Worm (Caenorhabditis elegans) whole organism, young adult: ENCODE measurements around the gene gcy-27.

Experiments
- B0035.1 ChIP-seq: sonication (generic microtip); optimal IDR thresholded peaks from 2 replicates; lab custom pipeline; 2016; ENCODE audit warnings: missing genetic modification characterization, mild to moderate bottlenecking, missing compliant biosample characterization, missing genotype, missing genetic modification reagents
- B0261.1 ChIP-seq: sonication (generic microtip); optimal IDR thresholded peaks from 2 replicates; lab custom pipeline; 2016; ENCODE audit warnings: mild to moderate bottlenecking, missing genetic modification characterization, moderate library complexity, missing compliant biosample characterization
- B0336.3 ChIP-seq: fragments of 200-800 bp; sonication (Bioruptor generic); IDR thresholded peaks from 2 replicates; pipeline ENCODE4 v1.3.6; 2022; ENCODE audit warnings: missing genetic modification characterization, missing compliant biosample characterization
- F10E7.11 ChIP-seq: sonication (generic microtip); optimal IDR thresholded peaks from 2 replicates; lab custom pipeline; 2017; ENCODE audit warnings: mild to moderate bottlenecking, missing genetic modification characterization, moderate library complexity, missing compliant biosample characterization
- F22D6.2 ChIP-seq: sonication (generic microtip); optimal IDR thresholded peaks from 2 replicates; lab custom pipeline; 2016; ENCODE audit warnings: mild to moderate bottlenecking, missing genetic modification characterization, missing compliant biosample characterization
- F49E8.2 ChIP-seq: sonication (generic microtip); optimal IDR thresholded peaks from 3 replicates; lab custom pipeline; 2017; ENCODE audit warnings: missing genetic modification characterization, mild to moderate bottlenecking, missing compliant biosample characterization, antibody characterized with exemption, moderate library complexity; ENCODE audit not compliant: insufficient read depth
- F57A8.1 ChIP-seq: fragments of 200-800 bp; sonication (Bioruptor generic); optimal IDR thresholded peaks from 2 replicates; lab custom pipeline; 2018; ENCODE audit warnings: mild to moderate bottlenecking, missing genetic modification characterization, moderate library complexity, missing compliant biosample characterization
- Y56A3A.18 ChIP-seq: fragments of 200-800 bp; sonication (Bioruptor generic); IDR thresholded peaks from 2 replicates; pipeline ENCODE4 v1.3.6; 2022; ENCODE audit warnings: missing genetic modification reagents, missing genetic modification characterization, missing compliant biosample characterization
- Y67H2A.10 ChIP-seq: fragments of 200-800 bp; sonication (Bioruptor generic); conservative IDR thresholded peaks from 2 replicates; pipeline ENCODE4 v1.3.6; 2022; ENCODE audit warnings: missing genetic modification reagents, missing genetic modification characterization, missing compliant biosample characterization
- akir-1 ChIP-seq: fragments of 200-800 bp; sonication (Bioruptor generic); optimal IDR thresholded peaks from 2 replicates; lab custom pipeline; 2018; ENCODE audit warnings: mild to moderate bottlenecking, missing genetic modification characterization, moderate library complexity, missing compliant biosample characterization
- aptf-3 ChIP-seq: fragments of 200-800 bp; sonication (Bioruptor generic); IDR thresholded peaks from 2 replicates; pipeline ENCODE4 v1.3.6; 2022; ENCODE audit warnings: missing genetic modification characterization, missing compliant biosample characterization
- athp-1 ChIP-seq: sonication (generic microtip); optimal IDR thresholded peaks from 2 replicates; lab custom pipeline; 2017; ENCODE audit warnings: mild to moderate bottlenecking, missing genetic modification characterization, missing compliant biosample characterization
- attf-5 ChIP-seq: fragments of 200-800 bp; sonication (Bioruptor generic); optimal IDR thresholded peaks from 2 replicates; lab custom pipeline; 2018; ENCODE audit warnings: mild to moderate bottlenecking, missing genetic modification characterization, missing compliant biosample characterization
- attf-6 ChIP-seq: fragments of 200-800 bp; sonication (Bioruptor generic); IDR thresholded peaks from 2 replicates; pipeline ENCODE4 v1.3.6; 2022; ENCODE audit warnings: missing genetic modification reagents, missing genetic modification characterization, missing compliant biosample characterization
- bed-1 ChIP-seq: fragments of 200-800 bp; sonication (Bioruptor generic); IDR thresholded peaks from 2 replicates; pipeline ENCODE4 v1.3.6; 2022; ENCODE audit warnings: missing genetic modification reagents, missing genetic modification characterization, missing compliant biosample characterization
- ccch-3 ChIP-seq: fragments of 200-800 bp; sonication (Bioruptor generic); optimal IDR thresholded peaks from 2 replicates; lab custom pipeline; 2018; ENCODE audit warnings: mild to moderate bottlenecking, missing genetic modification characterization, missing compliant biosample characterization
- ceh-27 ChIP-seq: fragments of 200-800 bp; sonication (Bioruptor generic); optimal IDR thresholded peaks from 2 replicates; lab custom pipeline; 2018; ENCODE audit warnings: mild to moderate bottlenecking, missing genetic modification characterization, moderate library complexity, missing compliant biosample characterization
- ceh-40 ChIP-seq: fragments of 200-800 bp; sonication (Bioruptor generic); IDR thresholded peaks from 2 replicates; pipeline ENCODE4 v1.3.6; 2022; ENCODE audit warnings: missing genetic modification characterization, missing compliant biosample characterization
- die-1 ChIP-seq: sonication (generic microtip); optimal IDR thresholded peaks from 2 replicates; lab custom pipeline; 2016; ENCODE audit warnings: missing genotype, mild to moderate bottlenecking, missing genetic modification characterization, missing compliant biosample characterization
- dox-1 ChIP-seq: fragments of 200-800 bp; sonication (Bioruptor generic); IDR thresholded peaks from 2 replicates; pipeline ENCODE4 v1.3.6; 2022; ENCODE audit warnings: missing genetic modification reagents, missing genetic modification characterization, missing compliant biosample characterization
- dpl-1 ChIP-seq: fragments of 150-350 bp; optimal IDR thresholded peaks from 2 replicates; lab custom pipeline; 2014; ENCODE audit warnings: missing biosample characterization, missing genetic modification reagents, missing genetic modification characterization
- egl-44 ChIP-seq: fragments of 200-800 bp; sonication (Bioruptor generic); IDR thresholded peaks from 2 replicates; pipeline ENCODE4 v1.3.6; 2022; ENCODE audit warnings: missing genetic modification reagents, missing genetic modification characterization, missing compliant biosample characterization
- ets-4 ChIP-seq: fragments of 200-800 bp; sonication (Bioruptor generic); optimal IDR thresholded peaks from 2 replicates; lab custom pipeline; 2018; ENCODE audit warnings: mild to moderate bottlenecking, missing genetic modification characterization, missing compliant biosample characterization
- gei-17 ChIP-seq: fragments of 200-800 bp; sonication (Bioruptor generic); optimal IDR thresholded peaks from 2 replicates; lab custom pipeline; 2018; ENCODE audit warnings: mild to moderate bottlenecking, missing genetic modification characterization, missing compliant biosample characterization
- hlh-12 ChIP-seq: sonication (generic microtip); optimal IDR thresholded peaks from 2 replicates; lab custom pipeline; 2016; ENCODE audit warnings: missing genetic modification characterization, missing compliant biosample characterization
- hmg-1.2 ChIP-seq: fragments of 200-800 bp; sonication (Bioruptor generic); IDR thresholded peaks from 2 replicates; pipeline ENCODE4 v1.3.6; 2022; ENCODE audit warnings: missing genetic modification reagents, missing genetic modification characterization, missing compliant biosample characterization
- let-526 ChIP-seq: fragments of 200-800 bp; sonication (Bioruptor generic); IDR thresholded peaks from 2 replicates; pipeline ENCODE4 v1.3.6; 2022; ENCODE audit warnings: missing genetic modification reagents, missing genetic modification characterization, missing compliant biosample characterization
- lsy-27 ChIP-seq: sonication (generic microtip); optimal IDR thresholded peaks from 2 replicates; lab custom pipeline; 2017; ENCODE audit warnings: missing genetic modification characterization, mild to moderate bottlenecking, missing compliant biosample characterization, antibody characterized with exemption, missing genotype, borderline replicate concordance; ENCODE audit not compliant: insufficient read depth
- madf-10 ChIP-seq: sonication (generic microtip); optimal IDR thresholded peaks from 2 replicates; lab custom pipeline; 2016; ENCODE audit warnings: mild to moderate bottlenecking, missing genetic modification characterization, missing compliant biosample characterization
- madf-8 ChIP-seq: fragments of 200-800 bp; sonication (Bioruptor generic); conservative IDR thresholded peaks from 2 replicates; pipeline ENCODE4 v1.3.6; 2022; ENCODE audit warnings: missing genetic modification reagents, missing genetic modification characterization, missing compliant biosample characterization
- nfya-2 ChIP-seq: fragments of 200-800 bp; sonication (Bioruptor generic); IDR thresholded peaks from 2 replicates; pipeline ENCODE4 v1.3.6; 2022; ENCODE audit warnings: missing genetic modification reagents, missing genetic modification characterization, missing compliant biosample characterization
- pha-4 ChIP-seq: fragments of 150-350 bp; sonication (generic microtip); optimal IDR thresholded peaks from 2 replicates; lab custom pipeline; 2014; ENCODE audit warnings: missing biosample characterization, missing genetic modification reagents, missing genetic modification characterization
- rpc-1 ChIP-seq, 2 experiments: fragments of 150-350 bp in 1 of 2; sonication (generic microtip) in 1 of 2; optimal IDR thresholded peaks; 2 replicates each; lab custom pipeline; 2014 to 2018; ENCODE audit warnings: missing biosample characterization in 1 of 2, missing genetic modification characterization in 1 of 2, missing genetic modification reagents in 1 of 2, missing genotype in 1 of 2
- snpc-1.1 ChIP-seq: sonication (generic microtip); optimal IDR thresholded peaks from 2 replicates; lab custom pipeline; 2017; ENCODE audit warnings: missing genetic modification characterization, mild to moderate bottlenecking, missing compliant biosample characterization, antibody characterized with exemption, moderate library complexity, missing genotype, missing genetic modification reagents; ENCODE audit not compliant: insufficient read depth
- snpc-3.4 ChIP-seq: sonication (generic microtip); optimal IDR thresholded peaks from 2 replicates; lab custom pipeline; 2017; ENCODE audit warnings: missing genetic modification characterization, mild to moderate bottlenecking, missing compliant biosample characterization, antibody characterized with exemption, moderate library complexity, missing genotype, missing genetic modification reagents
- snpc-4 ChIP-seq, 5 experiments: fragments of 150-350 bp in 1 of 5; sonication (generic microtip) in 4 of 5; optimal IDR thresholded peaks; 2 replicates each; lab custom pipeline; 2014 to 2018; ENCODE audit warnings: missing genetic modification characterization in 5 of 5, missing biosample characterization in 3 of 5, antibody characterized with exemption in 2 of 5, mild to moderate bottlenecking in 2 of 5, missing compliant biosample characterization in 2 of 5, missing genotype in 2 of 5, moderate library complexity in 2 of 5, missing genetic modification reagents in 1 of 5
- sptf-2 ChIP-seq: fragments of 200-800 bp; sonication (Bioruptor generic); optimal IDR thresholded peaks from 2 replicates; lab custom pipeline; 2018; ENCODE audit warnings: mild to moderate bottlenecking, missing genetic modification characterization, missing compliant biosample characterization
- unc-62 ChIP-seq: fragments of 150-350 bp; optimal IDR thresholded peaks from 2 replicates; lab custom pipeline; 2014; ENCODE audit warnings: missing biosample characterization, missing genetic modification reagents, missing genetic modification characterization
- xnd-1 ChIP-seq: sonication (generic microtip); optimal IDR thresholded peaks from 2 replicates; lab custom pipeline; 2016; ENCODE audit warnings: missing genotype, missing genetic modification reagents, missing genetic modification characterization, missing compliant biosample characterization
- zfh-2 ChIP-seq: fragments of 200-800 bp; sonication (Bioruptor generic); conservative IDR thresholded peaks from 2 replicates; pipeline ENCODE4 v1.3.6; 2022; ENCODE audit warnings: missing genetic modification reagents, missing genetic modification characterization, missing compliant biosample characterization
- ztf-25 ChIP-seq: fragments of 200-800 bp; sonication (Bioruptor generic); IDR thresholded peaks from 2 replicates; pipeline ENCODE4 v1.3.6; 2022; ENCODE audit warnings: missing genetic modification reagents, missing genetic modification characterization, missing compliant biosample characterization
- ztf-26 ChIP-seq: sonication (generic microtip); optimal IDR thresholded peaks from 2 replicates; lab custom pipeline; 2017; ENCODE audit warnings: missing genetic modification characterization, missing compliant biosample characterization
- ztf-28 ChIP-seq: fragments of 200-800 bp; sonication (Bioruptor generic); IDR thresholded peaks from 2 replicates; pipeline ENCODE4 v1.3.6; 2022; ENCODE audit warnings: missing genetic modification reagents, missing genetic modification characterization, missing compliant biosample characterization

gcy-27 gene

DNA sequence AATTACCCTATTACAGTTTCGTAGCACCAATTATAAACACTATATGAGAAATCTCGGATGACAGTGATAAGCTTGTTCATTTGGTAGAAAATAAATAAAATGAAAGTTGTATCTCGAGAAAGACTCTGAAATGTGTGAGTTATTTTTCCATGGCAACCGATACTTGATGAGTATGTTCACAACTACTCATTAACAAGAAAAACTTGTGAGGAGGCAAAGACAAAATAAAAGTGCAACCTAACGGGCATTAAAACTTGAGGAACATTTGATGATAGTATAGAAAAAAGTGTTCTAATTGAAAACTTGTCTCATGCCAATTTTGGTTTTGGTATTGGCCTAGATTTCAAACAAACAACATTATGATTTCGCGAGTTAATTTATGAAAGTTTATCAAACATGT, at the start of gene gcy-27:
Gene gcy-27 (minus strand): TSS at position 101 of the 400 bp plus-strand sequence.
- TF ChIP-seq snpc-1.1 (tag; lab: Kevin White, UChicago) (no peak), attf-5 (no peak), zfh-2 (GFP tag; lab: Robert Waterston, UW) (no peak), let-526 (GFP tag; lab: Robert Waterston, UW) (no peak), ccch-3 (GFP tag; lab: Kevin White, UChicago) (no peak), F10E7.11 (tag; lab: Kevin White, UChicago) (no peak), madf-10 (tag; lab: Kevin White, UChicago) (no peak), athp-1 (tag; lab: Kevin White, UChicago) (no peak), pha-4 (tag; lab: Kevin White, UChicago) (no peak), sptf-2 (GFP tag; lab: Kevin White, UChicago) (no peak), Y67H2A.10 (GFP tag; lab: Robert Waterston, UW) (no peak), ztf-25 (GFP tag; lab: Robert Waterston, UW) (no peak), ceh-40 (no peak)

DNA sequence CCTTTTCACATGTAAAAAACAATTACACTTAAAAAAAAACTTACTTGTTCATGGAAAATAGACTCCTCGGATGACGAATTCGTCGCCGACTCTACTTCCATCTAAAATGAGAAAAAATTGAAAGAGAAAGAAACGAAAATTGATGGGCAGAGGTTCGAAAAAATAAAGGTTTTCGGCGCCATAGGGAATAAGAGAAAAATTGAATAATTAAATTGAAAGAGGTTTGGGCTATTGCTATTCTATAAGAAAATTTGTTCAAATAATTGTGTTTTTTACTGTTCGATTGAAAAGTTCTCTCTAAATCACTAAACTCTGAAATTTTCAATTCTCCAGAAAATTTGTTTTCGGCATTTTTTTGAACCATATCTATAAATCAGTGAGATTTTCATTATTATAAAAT, 46.8 kb upstream of the gcy-27 start, which contains the start of gene rabr-2:
Gene rabr-2 (minus strand): TSS at position 101 of the 400 bp plus-strand sequence.
- TF ChIP-seq B0035.1 (tag; lab: Kevin White, UChicago) (no peak), Y56A3A.18 (no peak), ztf-25 (GFP tag; lab: Robert Waterston, UW) (no peak), aptf-3 (no peak), ets-4 (no peak), F49E8.2 (tag; lab: Kevin White, UChicago) (no peak), snpc-3.4 (tag; lab: Kevin White, UChicago) (no peak), ztf-28 (GFP tag; lab: Robert Waterston, UW) (no peak)

- TF ChIP-seq unc-62 (GFP tag; lab: Kevin White, UChicago) (no peak), akir-1 (no peak), xnd-1 (no peak), egl-44 (GFP tag; lab: Robert Waterston, UW) (no peak), athp-1 (tag; lab: Kevin White, UChicago) (no peak), lsy-27 (tag; lab: Kevin White, UChicago) (no peak), bed-1 (GFP tag; lab: Robert Waterston, UW) (no peak), rpc-1 (optimal IDR thresholded peaks at IDR 0.05; lab: Kevin White, UChicago) (no peak), rpc-1 (tag; optimal IDR thresholded peaks at IDR 0.05; lab: Kevin White, UChicago) (no peak), hlh-12 (tag; lab: Kevin White, UChicago) (no peak), nfya-2 (no peak), ccch-3 (GFP tag; lab: Kevin White, UChicago) (no peak), F22D6.2 (tag; lab: Kevin White, UChicago) (no peak), dpl-1 (GFP tag; lab: Kevin White, UChicago) (no peak), F57A8.1 (GFP tag; lab: Kevin White, UChicago) (no peak), gei-17 (GFP tag; lab: Kevin White, UChicago) (no peak)
Observed at ce11 chrIV:17475743-17476142, 39.3 kb upstream of the gcy-27 start, which contains the start of gene grl-24. grl-24 (minus strand) TSS chrIV:17475843.

DNA sequence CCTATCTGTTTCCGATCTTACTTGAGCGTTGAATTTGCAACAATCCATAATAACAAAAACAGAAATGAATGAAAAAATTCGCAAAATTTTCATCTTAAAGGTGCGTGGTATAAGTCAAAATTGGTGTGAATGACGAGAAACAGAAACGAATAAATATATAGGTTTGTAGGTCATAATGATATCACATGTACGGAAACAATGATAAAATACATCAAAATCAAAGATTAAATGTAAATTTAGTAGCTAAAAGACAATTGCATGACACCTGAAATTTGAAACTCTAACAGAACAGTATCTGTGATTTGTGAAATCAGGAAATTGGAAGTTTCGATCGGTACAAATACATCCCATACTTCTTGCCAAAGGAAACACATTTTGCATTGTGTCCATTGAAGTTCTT, 38.8 kb upstream of the gcy-27 start, which contains the start of gene F11E6.9:
Gene F11E6.9 (minus strand): TSS at position 101 of the 400 bp plus-strand sequence.
- TF ChIP-seq dox-1 (GFP tag; lab: Robert Waterston, UW) (no peak), ceh-27 (GFP tag; lab: Kevin White, UChicago) (no peak), madf-8 (GFP tag; lab: Robert Waterston, UW) (no peak), B0336.3 (no peak), ztf-28 (GFP tag; lab: Robert Waterston, UW) (no peak), xnd-1 (no peak), ztf-26 (tag; lab: Kevin White, UChicago) (no peak), attf-6 (GFP tag; lab: Robert Waterston, UW) (no peak), die-1 (tag; lab: Kevin White, UChicago) (no peak), hmg-1.2 (GFP tag; lab: Robert Waterston, UW) (no peak), Y67H2A.10 (GFP tag; lab: Robert Waterston, UW) (no peak), B0261.1 (tag; lab: Kevin White, UChicago) (no peak), snpc-4 (GFP tag; optimal IDR thresholded peaks at IDR 0.05; lab: Kevin White, UChicago) (no peak), snpc-4 (tag; optimal IDR thresholded peaks at IDR 0.05; lab: Kevin White, UChicago) (no peak), F10E7.11 (tag; lab: Kevin White, UChicago) (no peak), let-526 (GFP tag; lab: Robert Waterston, UW) (no peak)
